Fruit fly (Drosophila melanogaster) whole organism, prepupa: ENCODE data around the gene CG7695.

Experiments
- CG10669 ChIP-seq: fragments of 200-800 bp; sonication (Bioruptor generic); optimal IDR thresholded peaks from 3 replicates; lab custom pipeline; 2018; ENCODE audit warnings: missing biosample characterization, mild to moderate bottlenecking, missing genetic modification characterization, moderate library complexity
- CG11294 ChIP-seq: fragments of 200-800 bp; sonication (Bioruptor generic); IDR thresholded peaks from 2 replicates; pipeline ENCODE4 v1.3.6; 2022; ENCODE audit warnings: missing biosample characterization, missing genetic modification characterization
- CG15336 ChIP-seq: fragments of 200-800 bp; sonication (Bioruptor generic); IDR thresholded peaks from 2 replicates; pipeline ENCODE4 v1.3.6; 2022; ENCODE audit warnings: missing biosample characterization, missing genetic modification characterization
- CG1621 ChIP-seq: fragments of 200-800 bp; sonication (Bioruptor generic); optimal IDR thresholded peaks from 3 replicates; lab custom pipeline; 2018; ENCODE audit warnings: missing biosample characterization, mild to moderate bottlenecking, missing genetic modification characterization
- CG16779 ChIP-seq: fragments of 200-800 bp; sonication (Bioruptor generic); optimal IDR thresholded peaks from 3 replicates; lab custom pipeline; 2017; ENCODE audit warnings: missing biosample characterization, mild to moderate bottlenecking, missing genetic modification characterization
- CG3032 ChIP-seq: fragments of 200-800 bp; optimal IDR thresholded peaks from 2 replicates; lab custom pipeline; 2019; ENCODE audit warnings: missing biosample characterization, mild to moderate bottlenecking, missing genetic modification characterization, moderate library complexity
- CG31627 ChIP-seq: fragments of 200-800 bp; sonication (Bioruptor generic); optimal IDR thresholded peaks from 3 replicates; lab custom pipeline; 2016; ENCODE audit warnings: missing biosample characterization, missing genetic modification characterization
- CG32006 ChIP-seq: fragments of 200-800 bp; sonication (Bioruptor generic); optimal IDR thresholded peaks from 3 replicates; lab custom pipeline; 2017; ENCODE audit warnings: missing biosample characterization, mild to moderate bottlenecking, missing genetic modification characterization
- CG3919 ChIP-seq: fragments of 200-800 bp; sonication (Bioruptor generic); optimal IDR thresholded peaks from 3 replicates; lab custom pipeline; 2016; ENCODE audit warnings: missing biosample characterization, missing genetic modification characterization
- CG4318 ChIP-seq: fragments of 200-800 bp; sonication (Bioruptor generic); optimal IDR thresholded peaks from 3 replicates; lab custom pipeline; 2017; ENCODE audit warnings: missing biosample characterization, mild to moderate bottlenecking, missing genetic modification characterization
- CG6163 ChIP-seq: fragments of 200-800 bp; sonication (Bioruptor generic); IDR thresholded peaks from 3 replicates; pipeline ENCODE4 v1.3.6; 2022; ENCODE audit warnings: missing biosample characterization, missing genetic modification characterization
- CG6808 ChIP-seq: fragments of 200-800 bp; sonication (Bioruptor generic); optimal IDR thresholded peaks from 3 replicates; lab custom pipeline; 2017; ENCODE audit warnings: missing biosample characterization, missing genetic modification characterization, mild to moderate bottlenecking, moderate library complexity, missing genetic modification reagents
- CG6854 ChIP-seq: fragments of 200-800 bp; sonication (Bioruptor generic); optimal IDR thresholded peaks from 2 replicates; lab custom pipeline; 2017; ENCODE audit warnings: missing biosample characterization, mild to moderate bottlenecking, missing genetic modification characterization
- CG7368 ChIP-seq: fragments of 200-800 bp; sonication (Bioruptor generic); optimal IDR thresholded peaks from 3 replicates; lab custom pipeline; 2016; ENCODE audit warnings: missing biosample characterization, missing genetic modification characterization
- CG8319 ChIP-seq: fragments of 200-800 bp; sonication (Bioruptor generic); optimal IDR thresholded peaks from 3 replicates; lab custom pipeline; 2016; ENCODE audit warnings: missing biosample characterization, missing genetic modification characterization
- CG8632 ChIP-seq: fragments of 200-800 bp; sonication (Bioruptor generic); optimal IDR thresholded peaks from 3 replicates; lab custom pipeline; 2016; ENCODE audit warnings: missing biosample characterization, missing genetic modification characterization
- Eip78C ChIP-seq: fragments of 200-800 bp; sonication (Bioruptor generic); peaks from one replicate; lab custom pipeline; 2016; ENCODE audit warnings: missing biosample characterization, missing genetic modification characterization
- Eip93F ChIP-seq: fragments of 200-800 bp; sonication (Bioruptor generic); optimal IDR thresholded peaks from 2 replicates; lab custom pipeline; 2016; ENCODE audit warnings: missing biosample characterization, mild to moderate bottlenecking, missing genetic modification characterization
- Ets96B ChIP-seq: fragments of 200-800 bp; optimal IDR thresholded peaks from 2 replicates; lab custom pipeline; 2019; ENCODE audit warnings: missing biosample characterization, mild to moderate bottlenecking, missing genetic modification characterization, moderate library complexity
- Gug ChIP-seq: fragments of 200-800 bp; sonication (Bioruptor generic); IDR thresholded peaks from 2 replicates; pipeline ENCODE4 v1.3.6; 2022; ENCODE audit warnings: missing biosample characterization, missing genetic modification characterization
- Hr39 ChIP-seq: fragments of 200-800 bp; sonication (Bioruptor generic); optimal IDR thresholded peaks from 2 replicates; lab custom pipeline; 2016; ENCODE audit warnings: missing biosample characterization, missing genetic modification characterization
- Hr4 ChIP-seq: fragments of 200-800 bp; sonication (Bioruptor generic); optimal IDR thresholded peaks from 3 replicates; lab custom pipeline; 2016; ENCODE audit warnings: missing biosample characterization, missing genetic modification characterization
- Lpt ChIP-seq: fragments of 200-800 bp; sonication (Bioruptor generic); optimal IDR thresholded peaks from 3 replicates; lab custom pipeline; 2016; ENCODE audit warnings: missing biosample characterization, missing genetic modification characterization
- Met ChIP-seq: fragments of 200-800 bp; sonication (Bioruptor generic); optimal IDR thresholded peaks from 3 replicates; lab custom pipeline; 2016; ENCODE audit warnings: missing biosample characterization, missing genetic modification characterization
- Smox ChIP-seq: fragments of 200-800 bp; sonication (Bioruptor generic); optimal IDR thresholded peaks from 3 replicates; lab custom pipeline; 2016; ENCODE audit warnings: missing biosample characterization, missing genetic modification characterization
- Sox102F ChIP-seq: fragments of 200-800 bp; sonication (Bioruptor generic); optimal IDR thresholded peaks from 2 replicates; lab custom pipeline; 2016; ENCODE audit warnings: missing biosample characterization, mild to moderate bottlenecking, missing genetic modification characterization
- Sox14 ChIP-seq: fragments of 200-800 bp; sonication (Bioruptor generic); optimal IDR thresholded peaks from 3 replicates; lab custom pipeline; 2016; ENCODE audit warnings: missing biosample characterization, missing genetic modification characterization
- achi ChIP-seq: fragments of 200-800 bp; sonication (Bioruptor generic); optimal IDR thresholded peaks from 3 replicates; lab custom pipeline; 2016; ENCODE audit warnings: missing biosample characterization, missing genetic modification characterization
- acj6 ChIP-seq: fragments of 200-800 bp; sonication (Bioruptor generic); optimal IDR thresholded peaks from 3 replicates; lab custom pipeline; 2016; ENCODE audit warnings: missing biosample characterization, missing genetic modification characterization
- cyc ChIP-seq: fragments of 200-800 bp; sonication (Bioruptor generic); optimal IDR thresholded peaks from 3 replicates; lab custom pipeline; 2016; ENCODE audit warnings: missing biosample characterization, missing genetic modification characterization
- dac ChIP-seq: fragments of 200-800 bp; sonication (Bioruptor generic); optimal IDR thresholded peaks from 2 replicates; lab custom pipeline; 2017; ENCODE audit warnings: missing biosample characterization, mild to moderate bottlenecking, missing genetic modification characterization
- dsx ChIP-seq: fragments of 200-800 bp; optimal IDR thresholded peaks from 3 replicates; lab custom pipeline; 2019; ENCODE audit warnings: missing biosample characterization, mild to moderate bottlenecking, missing genetic modification characterization, moderate library complexity; ENCODE audit not compliant: poor library complexity, severe bottlenecking
- eg ChIP-seq: fragments of 200-800 bp; sonication (Bioruptor generic); IDR thresholded peaks from 3 replicates; pipeline ENCODE4 v1.3.6; 2022; ENCODE audit warnings: missing biosample characterization, missing genetic modification characterization
- esn ChIP-seq: fragments of 200-800 bp; sonication (Bioruptor generic); optimal IDR thresholded peaks from 2 replicates; lab custom pipeline; 2016; ENCODE audit warnings: missing biosample characterization, mild to moderate bottlenecking, missing genetic modification characterization, moderate library complexity
- fd59A ChIP-seq: fragments of 200-800 bp; sonication (Bioruptor generic); optimal IDR thresholded peaks from 2 replicates; lab custom pipeline; 2017; ENCODE audit warnings: missing biosample characterization, mild to moderate bottlenecking, missing genetic modification characterization, missing genetic modification reagents
- lz ChIP-seq: fragments of 200-800 bp; sonication (Bioruptor generic); optimal IDR thresholded peaks from 3 replicates; lab custom pipeline; 2016; ENCODE audit warnings: missing biosample characterization, missing genetic modification characterization
- net ChIP-seq: fragments of 200-800 bp; sonication (Bioruptor generic); optimal IDR thresholded peaks from 3 replicates; lab custom pipeline; 2016; ENCODE audit warnings: missing biosample characterization, missing genetic modification characterization
- pdm3 ChIP-seq: fragments of 200-800 bp; sonication (Bioruptor generic); optimal IDR thresholded peaks from 3 replicates; lab custom pipeline; 2016; ENCODE audit warnings: missing biosample characterization, missing genetic modification characterization
- salr ChIP-seq, 2 experiments: fragments of 200-800 bp; sonication (Bioruptor generic); optimal IDR thresholded peaks; 3 replicates each; lab custom pipeline; 2016 to 2018; ENCODE audit warnings: missing biosample characterization in 2 of 2, missing genetic modification characterization in 2 of 2, mild to moderate bottlenecking in 1 of 2
- ss ChIP-seq, 2 experiments: fragments of 200-800 bp; sonication (Bioruptor generic); optimal IDR thresholded peaks; 2 replicates in 1 of 2; 3 replicates in 1 of 2; lab custom pipeline; 2017 to 2018; ENCODE audit warnings: mild to moderate bottlenecking in 2 of 2, missing biosample characterization in 2 of 2, missing genetic modification characterization in 2 of 2, moderate library complexity in 1 of 2
- svp ChIP-seq: fragments of 200-800 bp; sonication (Bioruptor generic); peaks from one replicate; lab custom pipeline; 2016; ENCODE audit warnings: missing biosample characterization, missing genetic modification characterization
- topi ChIP-seq: fragments of 200-800 bp; sonication (Bioruptor generic); optimal IDR thresholded peaks from 3 replicates; lab custom pipeline; 2016; ENCODE audit warnings: missing biosample characterization, missing genetic modification characterization
- vri ChIP-seq: fragments of 200-800 bp; sonication (Bioruptor generic); optimal IDR thresholded peaks from 3 replicates; lab custom pipeline; 2016; ENCODE audit warnings: missing biosample characterization, mild to moderate bottlenecking, missing genetic modification characterization

Gene CG7695

dm6 chr3R:18617411-18617810, at the start of gene CG7695:
CG7695 (minus strand) TSS chr3R:18617511.
- no peak for TF ChIP-seq CG11294 (GFP tag; lab: Robert Waterston, UW)
- TF ChIP-seq Eip78C (GFP tag; lab: Kevin White, UChicago), result peak; percentile 44
- TF ChIP-seq, all 60 proteins: peak for 1

- no peak for TF ChIP-seq topi (GFP tag; lab: Kevin White, UChicago)
- TF ChIP-seq CG6854 (GFP tag; lab: Kevin White, UChicago), result no peak
- TF ChIP-seq Lpt (GFP tag; lab: Kevin White, UChicago), result no peak
- TF ChIP-seq acj6 (GFP tag; lab: Kevin White, UChicago), result no peak
- TF ChIP-seq dac (GFP tag; lab: Kevin White, UChicago), result no peak
- no peak for TF ChIP-seq Met (GFP tag; lab: Kevin White, UChicago)
- no peak for TF ChIP-seq salr (GFP tag; optimal IDR thresholded peaks at IDR 0.05; lab: Kevin White, UChicago)
- TF ChIP-seq Sox102F (GFP tag; lab: Kevin White, UChicago), result no peak
- no peak for TF ChIP-seq dsx
- no peak for TF ChIP-seq ss (GFP tag; optimal IDR thresholded peaks at IDR 0.05; lab: Kevin White, UChicago)
- no peak for TF ChIP-seq CG4318 (GFP tag; lab: Kevin White, UChicago)
- no peak for TF ChIP-seq Hr39 (GFP tag; lab: Kevin White, UChicago)
- no peak for TF ChIP-seq Ets96B (tag; lab: Kevin White, UChicago)
- no peak for TF ChIP-seq achi (GFP tag; lab: Kevin White, UChicago)
- TF ChIP-seq Smox (GFP tag; lab: Kevin White, UChicago), result no peak
These were observed 47.8 kb upstream of the CG7695 start, which contains the start of gene CG31231 for dm6 chr3R:18665061-18665460. CG31231 (plus strand) TSS chr3R:18665361.

DNA sequence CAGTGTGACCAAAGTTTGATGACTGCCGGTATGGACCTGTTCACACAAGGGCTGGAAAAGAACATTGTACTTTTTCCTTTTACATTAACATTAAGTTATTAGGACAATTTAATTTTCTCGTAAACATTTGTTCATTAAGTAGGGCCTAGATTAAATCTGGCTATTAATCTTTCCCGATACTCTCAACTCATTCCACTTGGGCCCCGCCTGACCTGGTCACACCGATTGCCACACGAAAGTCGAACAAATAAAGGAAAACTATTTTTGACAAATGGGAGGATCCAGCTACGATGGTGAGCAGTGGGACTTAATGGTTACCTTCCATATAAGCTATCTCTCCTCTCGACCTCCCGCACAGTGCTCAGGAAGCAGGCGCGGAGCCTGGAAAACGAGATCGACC, 46.2 kb upstream of the CG7695 start, which contains the start of the genes Cpsf73 and Gos28:
Cpsf73 (minus strand) TSS at position 28 of the 400 bp plus-strand sequence.
Gos28 (plus strand) TSS at position 214 of the 400 bp plus-strand sequence.
- TF ChIP-seq dsx, result peak; percentile 7
- TF ChIP-seq Sox14 (GFP tag; lab: Kevin White, UChicago), result peak; percentile 70
- peak; percentile 64 for TF ChIP-seq Eip78C (GFP tag; lab: Kevin White, UChicago)
- peak; percentile 34 for TF ChIP-seq esn (GFP tag; lab: Kevin White, UChicago)
- peak; percentile 23 for TF ChIP-seq topi (GFP tag; lab: Kevin White, UChicago)
- peak; percentile 22 for TF ChIP-seq CG3919 (GFP tag; lab: Kevin White, UChicago)
- TF ChIP-seq CG6163 (GFP tag; lab: Robert Waterston, UW), result no peak
- TF ChIP-seq CG31627 (GFP tag; lab: Kevin White, UChicago), result peak; percentile 19
- no peak for TF ChIP-seq fd59A (GFP tag; lab: Kevin White, UChicago)
- no peak for TF ChIP-seq Gug (GFP tag; lab: Robert Waterston, UW)

dm6 chr3R:18658945-18659642, 41.8 kb upstream of the CG7695 start, which contains the start of the genes CG31224 and CstF64:
CG31224 (minus strand) TSS chr3R:18659309.
CstF64 (plus strand) TSS chr3R:18659618.
- TF ChIP-seq CG8319 (GFP tag; lab: Kevin White, UChicago), result peak; percentile 76
- peak; percentile 76 for TF ChIP-seq achi (GFP tag; lab: Kevin White, UChicago)
- no peak for TF ChIP-seq CG6808 (GFP tag; lab: Kevin White, UChicago)
- peak; percentile 5 for TF ChIP-seq Eip93F (GFP tag; lab: Kevin White, UChicago)
- TF ChIP-seq Sox102F (GFP tag; lab: Kevin White, UChicago), result no peak
- peak; percentile 45 for TF ChIP-seq dac (GFP tag; lab: Kevin White, UChicago)
- TF ChIP-seq cyc (GFP tag; lab: Kevin White, UChicago), result peak; percentile 88
- TF ChIP-seq lz (GFP tag; lab: Kevin White, UChicago), result peak; percentile 86
- TF ChIP-seq CG3032 (tag; lab: Kevin White, UChicago), result peak; percentile 79
- TF ChIP-seq pdm3 (GFP tag; lab: Kevin White, UChicago), result peak; percentile 90
- no peak for TF ChIP-seq CG16779
- peak; percentile 87 for TF ChIP-seq svp (GFP tag; lab: Kevin White, UChicago)
- peak; percentile 89 for TF ChIP-seq Hr39 (GFP tag; lab: Kevin White, UChicago)
- TF ChIP-seq vri (GFP tag; lab: Kevin White, UChicago), result peak; percentile 89
- TF ChIP-seq Eip78C (GFP tag; lab: Kevin White, UChicago), result peak; percentile 93
- TF ChIP-seq CG15336 (GFP tag; lab: Robert Waterston, UW), result peak; percentile 59
- TF ChIP-seq eg, result peak; percentile 76
- TF ChIP-seq CG10669, result no peak
- peak; percentile 66 for TF ChIP-seq CG7368 (GFP tag; lab: Kevin White, UChicago)
- peak; percentile 66 for TF ChIP-seq CG1621 (tag; lab: Kevin White, UChicago)
- peak in 1 of 2 experiments; percentile 44 for TF ChIP-seq salr (GFP tag; optimal IDR thresholded peaks at IDR 0.05; lab: Kevin White, UChicago)
- TF ChIP-seq Lpt (GFP tag; lab: Kevin White, UChicago), result peak; percentile 55
- TF ChIP-seq Hr4, result peak; percentile 84
- peak; percentile 77 for TF ChIP-seq CG32006
- peak; percentile 64 for TF ChIP-seq CG8632
- TF ChIP-seq Ets96B (tag; lab: Kevin White, UChicago), result peak; percentile 70
- TF ChIP-seq Smox (GFP tag; lab: Kevin White, UChicago), result no peak
- TF ChIP-seq net (GFP tag; lab: Kevin White, UChicago), result peak; percentile 75
